Fruit fly (Drosophila melanogaster) S2 (cell line): Measurements from ENCODE around the gene Mettl2.

ENCODE experiments used
- CG8478 ChIP-seq: fragments of >200 bp; optimal IDR thresholded peaks from 2 replicates; lab custom pipeline; 2018
- CTCF ChIP-seq, 2 experiments: fragments of >200 bp; optimal IDR thresholded peaks; 2 replicates each; lab custom pipeline; 2018

DNA sequence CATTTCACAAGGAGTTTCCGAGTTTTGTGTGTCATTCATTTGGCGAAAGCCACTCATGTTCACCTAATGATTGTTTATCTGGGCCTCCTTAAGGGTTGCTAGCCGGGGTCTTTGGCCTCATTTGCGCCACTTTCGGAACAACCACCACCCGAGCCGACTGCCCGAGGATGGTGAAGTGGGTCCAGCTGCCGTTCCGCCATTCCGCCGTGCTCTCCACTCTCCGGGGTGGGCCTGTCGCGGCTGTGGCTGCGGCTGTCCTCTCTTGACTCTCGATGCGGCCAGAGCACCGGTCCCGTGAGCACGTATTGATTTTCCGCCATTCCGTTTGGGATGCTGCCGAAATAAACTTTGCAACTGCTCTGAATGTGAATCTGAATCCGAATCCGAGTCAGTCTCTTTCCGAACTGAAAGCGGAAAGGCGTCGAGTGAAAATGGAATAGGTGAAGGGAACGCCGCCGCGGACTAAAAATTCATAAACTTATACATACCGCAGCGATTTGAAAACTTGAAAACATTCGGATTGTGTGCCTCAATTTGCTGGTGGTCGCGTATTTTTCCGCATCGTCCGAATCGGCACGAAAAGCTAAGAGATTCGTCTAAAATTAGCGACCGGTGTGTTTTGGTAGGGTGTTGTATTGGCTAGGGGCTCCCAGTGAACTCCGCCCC lies 9.8 kb upstream of the Mettl2 start, which contains the start of gene CG13920:
- no peak for TF ChIP-seq CTCF (optimal IDR thresholded peaks at IDR 0.05; lab: Kevin White, UChicago)
- TF ChIP-seq CG8478 (lab: Kevin White, UChicago) = no peak
